Worm (Caenorhabditis elegans) whole organism, L4/young adult: Measurements from ENCODE around the gene F59B10.5.

Experiments used
- W03F9.2 ChIP-seq: fragments of 150-350 bp; optimal IDR thresholded peaks from 2 replicates; lab custom pipeline; 2014; ENCODE audit warnings: missing biosample characterization, missing genetic modification characterization
- dao-5 ChIP-seq: sonication (generic microtip); optimal IDR thresholded peaks from 2 replicates; lab custom pipeline; 2016; ENCODE audit warnings: missing genotype, missing genetic modification characterization, moderate library complexity, missing compliant biosample characterization
- him-1 ChIP-seq: sonication (generic microtip); optimal IDR thresholded peaks from 2 replicates; lab custom pipeline; 2016; ENCODE audit warnings: missing genotype, missing genetic modification reagents, missing genetic modification characterization, missing compliant biosample characterization

Gene F59B10.5

DNA sequence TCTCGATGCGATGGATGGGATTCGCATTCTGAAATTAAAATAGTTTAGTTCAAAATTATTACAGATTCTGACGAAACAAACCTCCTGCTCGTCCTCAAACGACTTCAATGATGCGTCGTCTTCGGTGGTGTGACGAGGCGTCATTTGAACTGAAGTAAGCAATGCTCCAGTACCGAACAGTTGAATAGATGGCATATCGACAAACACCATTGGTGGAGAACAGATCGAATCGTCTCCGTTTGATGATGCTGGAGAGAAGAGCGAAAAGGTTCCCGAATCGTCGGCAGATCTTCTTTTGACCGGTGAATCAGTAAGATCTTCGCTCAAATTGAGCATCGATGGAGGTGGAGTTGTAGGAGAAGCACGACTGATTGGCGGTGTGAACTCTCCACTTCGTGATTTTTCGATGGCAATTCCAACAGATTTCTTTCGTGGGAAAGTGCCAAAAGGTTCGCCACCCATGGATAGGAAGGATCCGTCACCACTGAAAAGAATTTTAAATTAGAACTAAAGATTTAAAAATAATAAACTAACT lies 21.0 kb upstream of the F59B10.5 start:
- TF ChIP-seq him-1 (no peak), W03F9.2 (tag; lab: Kevin White, UChicago) (peak; percentile 8), dao-5 (tag; lab: Kevin White, UChicago) (no peak)

DNA sequence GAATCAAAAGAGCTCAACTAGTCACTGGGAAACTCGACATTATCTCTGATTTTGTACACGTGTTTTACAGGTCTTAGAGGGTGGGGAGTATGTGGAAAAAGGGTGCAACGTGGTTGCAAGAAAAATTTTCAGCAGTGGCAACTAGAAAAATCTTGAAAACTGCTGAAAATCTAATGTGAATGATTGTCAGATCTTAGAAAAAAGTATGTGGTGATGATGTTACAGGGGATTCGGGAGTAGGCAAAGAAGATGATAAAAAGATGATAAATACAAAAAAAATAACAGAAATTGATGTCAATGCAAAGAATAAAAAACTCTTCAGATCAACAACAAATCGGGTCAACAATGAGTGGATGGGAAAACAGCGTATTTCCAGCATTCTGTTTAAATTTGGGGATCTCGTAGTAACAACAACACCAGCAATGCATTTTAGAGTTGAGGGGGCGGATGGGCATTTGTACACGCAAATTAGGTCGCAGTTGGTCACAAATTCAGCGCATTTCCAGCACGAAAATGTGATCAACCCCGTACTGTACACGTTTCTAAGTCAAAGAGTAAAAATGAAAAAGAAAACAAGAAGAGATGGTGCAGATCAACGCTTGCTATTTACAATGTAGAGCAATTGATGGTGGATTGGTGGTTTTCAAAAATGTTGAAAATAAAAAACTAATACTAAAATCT lies 20.1 kb upstream of the F59B10.5 start:
- TF ChIP-seq him-1: peak; percentile 24
- TF ChIP-seq dao-5 (tag; lab: Kevin White, UChicago): no peak

DNA sequence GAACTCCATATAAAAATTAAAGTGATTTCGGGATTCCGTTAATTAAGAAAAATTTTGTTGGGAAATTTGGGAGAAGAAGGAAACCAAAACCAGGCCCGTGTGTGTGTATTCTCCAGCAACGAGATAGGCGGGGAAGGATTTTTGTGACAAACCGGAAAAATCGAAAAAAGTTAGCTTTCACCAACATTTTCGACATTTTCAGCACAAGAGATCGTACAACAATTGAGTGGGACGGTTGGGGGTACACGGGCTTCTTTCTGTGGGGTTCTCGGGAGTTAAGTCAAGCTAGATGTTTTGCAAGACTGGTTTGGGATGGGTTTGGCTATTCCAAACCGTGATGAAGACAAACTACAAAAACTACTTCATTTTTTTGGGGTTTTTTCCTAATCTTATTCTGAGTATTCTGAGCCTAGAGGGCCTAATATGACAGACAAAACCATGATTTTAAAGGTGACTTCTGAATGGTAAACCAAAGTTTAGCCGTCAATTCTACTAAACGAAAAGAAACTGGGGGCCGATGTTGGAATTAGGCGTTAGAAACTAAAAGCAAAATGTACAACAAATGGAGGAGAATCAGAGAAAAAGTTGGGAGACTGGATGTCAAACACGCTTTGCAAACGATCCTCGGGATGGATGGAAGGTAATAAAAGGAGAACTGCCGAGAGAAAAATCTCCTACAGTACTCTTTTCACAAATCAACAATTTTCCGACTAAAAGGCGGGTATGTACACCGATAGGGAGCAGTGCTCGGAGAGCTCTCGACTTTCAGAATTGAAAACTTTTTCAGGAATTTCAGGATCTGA lies 19.4 kb upstream of the F59B10.5 start:
- no peak for TF ChIP-seq him-1
- no peak for TF ChIP-seq W03F9.2 (tag; lab: Kevin White, UChicago)
- TF ChIP-seq dao-5 (tag; lab: Kevin White, UChicago): no peak

DNA sequence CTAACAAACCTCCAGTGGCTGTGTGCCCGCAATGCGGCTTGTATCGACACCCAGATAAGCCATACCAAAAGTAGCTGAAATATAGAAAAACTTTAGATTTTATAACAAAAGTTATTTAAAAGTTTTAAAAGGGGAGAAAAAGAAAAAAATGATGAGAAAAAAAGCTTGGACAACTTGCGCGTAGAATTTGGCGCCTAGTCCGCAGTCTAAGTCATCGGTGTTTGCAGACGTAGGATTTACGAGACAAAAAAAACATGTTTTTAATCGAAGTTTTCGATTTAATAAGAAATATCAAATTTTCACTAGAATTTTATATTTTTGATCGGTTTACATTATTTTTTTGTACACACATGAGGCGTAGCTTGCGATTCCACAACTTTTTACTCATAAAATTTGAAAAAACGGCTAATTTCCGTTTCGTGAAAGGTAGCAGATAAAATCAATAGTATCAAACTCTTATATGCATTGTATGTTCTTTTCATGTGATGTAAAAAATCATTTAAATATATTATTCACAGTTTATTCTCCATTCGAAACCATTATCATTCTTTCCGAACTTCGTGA lies 18.5 kb upstream of the F59B10.5 start, which contains the start of gene pro-1:
Gene pro-1, minus strand, starts transcription at position 74 of the 564 bp plus-strand sequence.
- TF ChIP-seq W03F9.2 (tag; lab: Kevin White, UChicago) (peak; percentile 90), him-1 (peak; percentile 88), dao-5 (tag; lab: Kevin White, UChicago) (peak; percentile 62)

DNA sequence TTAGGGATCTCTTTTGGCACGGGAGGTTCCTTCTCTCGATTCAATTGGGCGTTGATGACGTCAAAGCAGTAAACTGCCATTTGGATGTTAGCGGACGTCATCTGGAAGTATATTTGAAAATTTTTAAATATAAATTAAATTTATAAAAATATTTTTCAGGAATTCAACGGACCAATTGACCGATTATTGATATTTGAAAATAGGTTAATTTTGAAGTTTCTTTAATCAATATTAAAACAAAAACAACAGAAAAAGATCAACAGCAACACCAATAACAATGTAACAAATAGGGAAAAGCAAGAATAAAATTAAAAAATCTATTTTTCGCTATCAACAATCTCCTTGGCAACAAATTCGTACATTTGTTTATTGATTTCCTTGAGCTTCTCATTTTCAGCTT lies 15.7 kb upstream of the F59B10.5 start, which contains the start of gene R166.3:
Gene R166.3, minus strand, starts transcription at position 101 of the 400 bp plus-strand sequence.
- no peak for TF ChIP-seq dao-5 (tag; lab: Kevin White, UChicago)
- no peak for TF ChIP-seq him-1
- no peak for TF ChIP-seq W03F9.2 (tag; lab: Kevin White, UChicago)

DNA sequence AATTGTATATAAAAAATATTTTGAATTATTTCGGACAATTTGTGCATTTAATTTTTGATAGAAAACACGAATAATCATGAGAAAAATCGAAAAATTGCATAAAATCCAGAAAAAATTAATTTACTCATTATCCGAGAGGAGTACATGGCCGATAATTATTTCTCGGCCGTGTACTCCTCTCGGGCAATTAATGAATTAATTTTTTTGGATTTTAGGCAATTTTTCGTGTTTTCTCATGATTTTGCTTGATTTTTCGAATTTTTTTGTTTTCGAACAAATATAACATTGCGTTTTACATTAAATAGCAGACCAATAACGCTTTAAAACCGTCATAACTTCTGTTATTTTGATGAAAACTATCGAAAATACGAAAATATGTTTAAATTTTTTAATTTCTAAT lies 14.5 kb upstream of the F59B10.5 start:
- TF ChIP-seq W03F9.2 (tag; lab: Kevin White, UChicago) (no peak), him-1 (peak; percentile 71)

DNA sequence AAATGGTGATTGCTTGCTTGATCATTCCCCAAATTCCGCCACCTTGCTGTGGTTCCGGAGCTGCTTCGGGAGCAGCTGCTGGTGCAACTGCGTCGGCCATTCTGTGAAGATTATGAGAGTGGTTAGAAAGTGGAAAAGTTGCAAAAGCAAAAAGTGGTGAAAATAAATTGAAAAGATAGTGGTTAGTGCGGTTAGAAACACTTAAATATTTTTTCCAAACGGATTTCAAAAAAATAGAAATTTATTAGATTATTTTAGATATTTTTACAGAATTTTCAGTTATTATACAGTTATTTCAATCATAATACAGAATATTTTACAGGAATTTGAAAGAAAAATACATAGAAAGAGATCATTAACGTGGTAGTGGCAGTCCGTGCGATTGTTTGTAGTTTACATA lies 14.1 kb upstream of the F59B10.5 start, which contains the start of gene R166.2:
Gene R166.2, minus strand, starts transcription at position 101 of the 400 bp plus-strand sequence.
- TF ChIP-seq W03F9.2 (tag; lab: Kevin White, UChicago) (no peak), him-1 (no peak), dao-5 (tag; lab: Kevin White, UChicago) (no peak)

DNA sequence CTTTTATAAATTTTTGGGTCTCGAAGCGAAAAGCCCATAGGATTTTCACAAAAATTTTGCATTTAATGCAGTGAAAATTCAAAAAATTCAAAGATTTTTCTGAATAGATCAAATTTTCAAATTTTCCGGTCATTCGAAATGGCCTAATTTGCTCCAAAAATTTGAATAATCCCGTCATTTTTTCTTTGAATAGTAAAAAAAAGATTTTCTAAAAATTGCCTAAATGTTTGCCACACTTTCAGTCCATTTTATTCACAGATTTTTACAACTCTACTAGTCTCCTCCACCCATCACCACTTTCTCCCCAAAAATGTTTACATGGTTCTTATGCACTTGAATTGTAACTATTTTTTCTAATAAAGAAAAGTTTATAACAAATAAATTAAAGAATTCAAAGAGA lies 10.5 kb upstream of the F59B10.5 start:
- TF ChIP-seq dao-5 (tag; lab: Kevin White, UChicago) (no peak), W03F9.2 (tag; lab: Kevin White, UChicago) (no peak), him-1 (no peak)

DNA sequence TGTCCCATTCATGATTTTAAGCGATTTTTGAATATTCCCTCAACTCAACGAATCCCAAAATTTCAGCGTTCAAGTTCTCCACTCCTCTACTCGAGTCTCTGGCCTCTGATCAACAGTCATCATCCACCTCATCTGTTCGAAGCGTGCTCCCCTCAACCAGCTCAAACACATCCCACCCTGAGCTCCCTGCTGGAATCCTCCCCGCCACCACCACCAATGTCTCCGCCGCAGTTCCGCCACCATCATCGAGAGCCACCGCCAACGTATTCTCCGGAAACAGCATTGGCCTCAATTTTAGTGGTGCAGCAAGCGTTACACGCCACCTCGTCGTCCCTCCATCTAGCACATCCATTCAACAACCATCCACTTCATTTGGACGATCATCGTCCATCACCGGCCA lies 8.1 kb upstream of the F59B10.5 start:
- TF ChIP-seq dao-5 (tag; lab: Kevin White, UChicago): no peak
- TF ChIP-seq him-1: no peak
- no peak for TF ChIP-seq W03F9.2 (tag; lab: Kevin White, UChicago)

DNA sequence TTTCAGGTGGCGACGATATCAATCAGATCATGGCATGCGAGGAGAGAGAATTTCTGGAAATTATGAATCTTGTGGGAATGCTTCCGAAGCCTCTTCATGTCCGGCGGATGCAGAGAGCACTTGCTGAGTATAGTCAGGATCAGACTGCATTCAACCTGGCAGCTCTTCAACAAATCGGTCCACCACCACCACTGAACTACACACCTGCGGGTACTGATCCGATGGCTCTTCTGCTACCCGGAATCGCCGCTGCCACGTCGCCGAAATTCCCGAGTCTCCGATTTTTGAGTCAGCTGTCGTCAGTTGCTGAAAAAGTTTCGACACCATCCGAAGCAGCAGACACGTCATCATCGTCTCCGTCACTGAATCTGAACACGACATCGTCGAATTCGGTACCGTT lies 7.4 kb upstream of the F59B10.5 start:
- TF ChIP-seq dao-5 (tag; lab: Kevin White, UChicago): no peak
- TF ChIP-seq W03F9.2 (tag; lab: Kevin White, UChicago): no peak
- no peak for TF ChIP-seq him-1

DNA sequence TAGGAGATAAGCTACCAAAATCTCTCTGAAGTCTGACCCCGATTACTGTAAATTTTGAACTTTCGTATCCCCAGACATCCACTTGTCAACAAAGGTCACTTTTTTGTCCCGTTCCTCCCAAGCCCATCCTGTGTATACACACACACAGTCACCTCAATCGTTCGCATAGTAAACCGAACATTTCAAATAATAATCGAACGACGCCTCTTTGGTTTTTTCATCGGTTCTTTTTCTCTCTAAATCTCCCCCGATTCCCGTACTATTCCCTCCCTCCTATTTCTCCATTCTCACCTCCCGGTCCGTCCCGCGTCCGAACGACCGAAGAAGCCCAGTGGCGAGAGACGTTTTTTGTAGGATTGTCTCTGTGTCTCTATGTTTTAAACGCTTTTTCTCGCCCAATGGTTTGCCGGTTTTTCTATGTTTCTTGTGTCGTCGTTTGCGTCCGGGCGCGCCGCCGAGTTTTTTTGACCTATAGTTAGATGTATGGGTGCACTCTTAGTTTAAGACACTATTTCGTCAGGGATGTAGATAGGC lies 5.8 kb upstream of the F59B10.5 start:
- TF ChIP-seq W03F9.2 (tag; lab: Kevin White, UChicago) (no peak), him-1 (no peak), dao-5 (tag; lab: Kevin White, UChicago) (no peak)

DNA sequence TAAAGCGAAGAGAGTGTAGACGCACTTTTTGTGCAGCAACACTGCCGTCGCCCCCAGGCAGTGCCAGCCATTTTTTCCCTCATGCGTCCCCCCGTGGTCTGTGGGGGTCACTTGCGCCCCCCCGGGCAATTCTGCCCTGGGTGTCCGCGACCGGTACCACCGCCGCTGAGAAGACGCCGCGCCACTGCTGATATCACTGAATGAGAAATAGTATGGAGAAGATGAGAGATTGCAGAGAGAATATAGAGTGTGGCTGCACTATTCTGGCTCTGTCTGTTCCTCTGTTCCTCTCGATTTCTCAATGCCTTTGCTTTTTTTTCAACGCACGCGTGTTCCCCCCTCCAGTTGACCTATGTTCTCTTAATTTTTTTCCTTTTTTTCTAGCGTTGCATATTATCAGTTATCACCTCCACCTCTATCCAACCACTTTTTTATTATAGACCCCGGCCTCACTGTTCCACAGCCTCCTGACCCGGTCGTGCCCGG lies 4.2 kb upstream of the F59B10.5 start, which contains the start of gene mab-10:
Gene mab-10, plus strand, starts transcription at position 436 of the 486 bp plus-strand sequence.
- TF ChIP-seq dao-5 (tag; lab: Kevin White, UChicago) (no peak), him-1 (peak; percentile 34), W03F9.2 (tag; lab: Kevin White, UChicago) (no peak)

DNA sequence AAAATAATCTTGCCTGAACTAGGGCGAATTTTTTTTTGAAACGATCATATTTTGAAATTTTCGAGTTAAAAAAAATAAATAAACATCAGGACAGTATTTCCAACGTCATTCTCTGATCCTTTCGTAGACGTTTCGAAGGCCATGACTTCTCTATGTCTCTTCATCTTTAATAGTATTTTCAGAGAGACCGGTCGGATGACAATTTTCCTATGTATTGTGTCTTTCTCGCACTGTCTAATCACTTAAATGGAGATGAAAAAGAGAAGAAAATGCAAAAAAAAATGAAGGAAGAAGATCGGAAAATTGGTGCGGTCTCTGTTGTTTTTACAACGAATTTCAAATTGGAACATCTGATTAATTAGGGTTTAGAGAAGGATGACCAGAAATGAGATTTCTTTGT lies 1.7 kb upstream of the F59B10.5 start:
- TF ChIP-seq W03F9.2 (tag; lab: Kevin White, UChicago) (no peak), him-1 (no peak), dao-5 (tag; lab: Kevin White, UChicago) (no peak)
